Worm (Caenorhabditis elegans): ENCODE data around the gene F46G10.4.
A peak's percentile ranks its signal among the peaks of the same experiment; 100 is the strongest.

The F46G10.4 gene

DNA sequence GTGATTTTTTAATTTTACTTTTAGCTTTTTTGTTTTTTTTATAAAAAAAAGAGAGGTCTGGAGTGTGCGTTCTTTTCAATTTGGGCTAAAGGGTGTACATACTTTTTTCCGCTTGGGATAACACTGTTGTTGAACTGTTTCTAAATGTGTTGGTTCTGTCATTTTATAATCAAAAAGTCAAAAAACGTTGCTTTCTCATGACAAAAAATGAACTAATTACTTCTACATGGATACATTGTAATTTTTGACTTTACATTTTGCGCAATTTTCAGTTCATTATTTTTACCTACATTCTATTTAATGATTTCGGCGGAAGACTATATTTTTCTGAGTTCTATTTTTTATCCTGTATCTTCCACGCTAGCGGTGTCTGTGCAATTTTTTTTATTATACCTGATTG is 42.3 kb upstream of the F46G10.4 start, which contains the start of gene srd-38:
Gene srd-38 (plus strand): TSS at position 301 of the 400 bp plus-strand sequence.
- no peak for TF ChIP-seq nhr-2 (tag; optimal IDR thresholded peaks at IDR 0.05)
- no peak for TF ChIP-seq sem-2 (GFP tag; optimal IDR thresholded peaks at IDR 0.05)
- no peak for TF ChIP-seq hlh-1 (tag; optimal IDR thresholded peaks at IDR 0.05)
- TF ChIP-seq nhr-237 (tag; optimal IDR thresholded peaks at IDR 0.05): no peak
- TF ChIP-seq cnd-1 (tag; optimal IDR thresholded peaks at IDR 0.05): no peak
- TF ChIP-seq snpc-4 (tag; optimal IDR thresholded peaks at IDR 0.05): no peak
- no peak for TF ChIP-seq ham-2 (GFP tag; optimal IDR thresholded peaks at IDR 0.05)

DNA sequence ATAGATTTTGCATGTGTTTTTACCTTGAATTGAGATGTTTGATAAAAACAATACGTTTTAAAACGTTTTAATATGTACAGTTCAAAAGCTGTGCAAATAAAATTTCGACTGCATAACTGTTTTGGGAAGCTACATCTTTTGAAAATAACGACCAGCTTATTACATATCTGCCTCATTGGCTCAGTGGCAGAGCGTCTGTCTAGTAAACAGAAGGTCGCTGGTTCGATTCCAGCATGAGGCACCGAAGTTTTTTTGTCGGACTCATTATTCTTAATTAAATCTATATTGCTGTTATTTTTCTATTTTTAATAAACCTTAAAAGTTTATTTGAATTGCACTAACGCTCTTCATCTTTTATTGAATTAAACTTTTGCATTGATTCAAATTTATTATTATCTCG is 40.8 kb upstream of the F46G10.4 start:
- TF ChIP-seq hlh-1 (tag; optimal IDR thresholded peaks at IDR 0.05): no peak
- TF ChIP-seq pha-4 (tag; optimal IDR thresholded peaks at IDR 0.05): no peak
- TF ChIP-seq flh-1 (GFP tag; optimal IDR thresholded peaks at IDR 0.05): no peak
- TF ChIP-seq ham-2 (GFP tag; optimal IDR thresholded peaks at IDR 0.05): no peak
- TF ChIP-seq nhr-76 (tag; optimal IDR thresholded peaks at IDR 0.05): no peak
- TF ChIP-seq ces-1 (GFP tag; optimal IDR thresholded peaks at IDR 0.05): no peak
- TF ChIP-seq nhr-2 (tag; optimal IDR thresholded peaks at IDR 0.05): no peak
- no peak for TF ChIP-seq cnd-1 (tag; optimal IDR thresholded peaks at IDR 0.05)
- no peak for TF ChIP-seq zip-8 (tag; optimal IDR thresholded peaks at IDR 0.05)
- TF ChIP-seq mab-5 (tag; optimal IDR thresholded peaks at IDR 0.05): no peak
- no peak for TF ChIP-seq bed-3 (GFP tag; optimal IDR thresholded peaks at IDR 0.05)
- no peak for TF ChIP-seq ztf-11 (tag; optimal IDR thresholded peaks at IDR 0.05)
- no peak for TF ChIP-seq unc-39 (tag; optimal IDR thresholded peaks at IDR 0.05)
- no peak for TF ChIP-seq ceh-83 (GFP tag; optimal IDR thresholded peaks at IDR 0.05)

DNA sequence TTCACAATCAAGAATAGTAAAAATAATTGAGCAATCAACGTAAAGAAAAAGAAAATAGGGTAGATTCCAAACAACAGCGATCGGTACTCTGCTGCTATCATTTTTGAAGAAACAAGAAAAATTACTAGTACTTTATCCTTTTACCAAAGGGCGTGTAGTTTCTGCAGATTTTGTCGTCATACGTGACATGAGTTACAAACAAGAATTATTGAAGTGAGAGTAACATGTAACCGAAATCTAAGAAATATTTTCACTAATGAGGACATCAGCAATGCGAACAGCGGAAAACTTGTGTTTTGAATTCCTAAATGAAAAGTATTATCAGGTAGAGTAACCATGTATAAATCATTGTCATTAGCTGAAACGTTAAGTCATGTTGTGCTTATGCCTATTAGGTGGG is 39.2 kb upstream of the F46G10.4 start, which contains the start of gene srd-36:
Gene srd-36 (minus strand): TSS at position 101 of the 400 bp plus-strand sequence.
- TF ChIP-seq elt-3 (tag; optimal IDR thresholded peaks at IDR 0.05) (no peak), unc-39 (tag; optimal IDR thresholded peaks at IDR 0.05) (no peak), mep-1 (tag; optimal IDR thresholded peaks at IDR 0.05) (no peak), mab-5 (tag; optimal IDR thresholded peaks at IDR 0.05) (no peak), unc-62 (GFP tag; optimal IDR thresholded peaks at IDR 0.05) (no peak)

DNA sequence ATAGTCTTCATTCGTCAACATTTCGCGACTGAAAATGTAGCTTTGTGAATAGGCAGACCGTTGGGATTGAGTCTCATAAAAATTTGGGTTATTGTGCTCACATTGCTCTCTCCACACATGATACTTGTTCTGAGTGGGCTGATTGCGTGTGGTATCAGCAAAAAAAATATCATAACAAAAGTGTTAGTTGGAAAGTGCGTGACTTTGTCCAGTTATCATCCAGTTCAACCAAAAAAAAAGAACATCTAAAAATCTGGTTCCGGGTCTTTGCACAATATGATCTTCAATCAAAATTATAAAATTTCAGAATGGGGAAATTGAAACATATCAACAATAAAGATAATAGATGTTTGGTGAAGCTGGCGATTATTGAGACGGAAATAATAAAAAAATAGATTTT is 33.3 kb upstream of the F46G10.4 start, which contains the start of gene srd-39:
Gene srd-39 (minus strand): TSS at position 101 of the 400 bp plus-strand sequence.
- no peak for TF ChIP-seq nhr-2 (tag; optimal IDR thresholded peaks at IDR 0.05)
- no peak for TF ChIP-seq ceh-39 (tag; optimal IDR thresholded peaks at IDR 0.05)
- no peak for TF ChIP-seq hlh-1 (tag; optimal IDR thresholded peaks at IDR 0.05)
- TF ChIP-seq nhr-28 (tag; optimal IDR thresholded peaks at IDR 0.05): no peak
- no peak for TF ChIP-seq bed-3 (GFP tag; optimal IDR thresholded peaks at IDR 0.05)
- no peak for TF ChIP-seq mep-1 (tag; optimal IDR thresholded peaks at IDR 0.05)
- TF ChIP-seq nhr-12 (tag; optimal IDR thresholded peaks at IDR 0.05): no peak
- TF ChIP-seq nhr-237 (tag; optimal IDR thresholded peaks at IDR 0.05): no peak
- TF ChIP-seq lsy-2 (tag; optimal IDR thresholded peaks at IDR 0.05): no peak
- TF ChIP-seq unc-39 (tag; optimal IDR thresholded peaks at IDR 0.05): no peak
- no peak for TF ChIP-seq blmp-1 (tag; optimal IDR thresholded peaks at IDR 0.05)
- TF ChIP-seq ces-1 (GFP tag; optimal IDR thresholded peaks at IDR 0.05): no peak
- no peak for TF ChIP-seq ztf-11 (tag; optimal IDR thresholded peaks at IDR 0.05)
- no peak for TF ChIP-seq mab-5 (tag; optimal IDR thresholded peaks at IDR 0.05)

DNA sequence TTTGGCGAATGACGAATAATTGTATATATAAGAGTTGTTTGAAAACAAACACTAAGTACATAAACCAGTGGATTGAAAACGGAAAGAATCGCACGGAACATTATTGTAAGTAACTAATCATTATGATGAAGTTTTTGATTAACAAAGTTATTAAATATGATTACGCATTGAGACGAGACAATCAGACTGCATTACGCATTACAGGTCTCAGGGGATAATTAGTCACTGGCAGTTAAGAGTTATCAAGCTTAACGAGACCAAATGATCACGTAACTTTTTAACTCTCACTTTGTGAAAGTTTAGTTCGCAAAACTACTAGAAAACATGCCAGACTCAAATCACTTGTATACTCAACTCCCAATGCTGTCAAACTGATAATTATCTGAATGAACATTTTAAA is 30.5 kb upstream of the F46G10.4 start, which contains the start of gene srd-42:
Gene srd-42 (minus strand): TSS at position 101 of the 400 bp plus-strand sequence.
- no peak for TF ChIP-seq mab-5 (tag; optimal IDR thresholded peaks at IDR 0.05)
- TF ChIP-seq sptf-1 (tag; optimal IDR thresholded peaks at IDR 0.05): no peak
- TF ChIP-seq flh-1 (GFP tag; optimal IDR thresholded peaks at IDR 0.05): no peak
- no peak for TF ChIP-seq tbx-8 (GFP tag; optimal IDR thresholded peaks at IDR 0.05)
- no peak for TF ChIP-seq lsy-2 (tag; optimal IDR thresholded peaks at IDR 0.05)
- TF ChIP-seq unc-39 (tag; optimal IDR thresholded peaks at IDR 0.05): no peak
- no peak for TF ChIP-seq mep-1 (tag; optimal IDR thresholded peaks at IDR 0.05)

DNA sequence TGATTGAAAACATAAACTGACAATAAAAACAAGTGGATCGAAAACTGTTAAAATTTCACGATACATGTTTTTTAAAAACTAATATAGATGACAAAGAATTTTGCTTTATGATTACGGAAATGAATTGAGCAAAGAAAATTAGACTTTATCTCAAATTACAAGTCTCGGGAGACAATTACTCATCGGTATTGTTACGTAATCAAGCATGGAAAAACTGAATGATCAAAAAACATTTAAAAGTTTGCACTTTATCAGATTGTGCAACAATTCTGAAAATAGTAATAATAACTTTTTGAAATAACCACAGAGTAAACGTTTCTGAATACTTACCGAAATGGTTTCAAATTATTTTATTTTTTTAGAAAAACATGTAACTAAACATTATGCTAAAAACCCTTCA is 28.1 kb upstream of the F46G10.4 start, which contains the start of gene srd-43:
Gene srd-43 (minus strand): TSS at position 66 of the 400 bp plus-strand sequence.
- peak; percentile 92 for TF ChIP-seq zip-8 (tag; optimal IDR thresholded peaks at IDR 0.05)
- TF ChIP-seq ztf-11 (tag; optimal IDR thresholded peaks at IDR 0.05): no peak

DNA sequence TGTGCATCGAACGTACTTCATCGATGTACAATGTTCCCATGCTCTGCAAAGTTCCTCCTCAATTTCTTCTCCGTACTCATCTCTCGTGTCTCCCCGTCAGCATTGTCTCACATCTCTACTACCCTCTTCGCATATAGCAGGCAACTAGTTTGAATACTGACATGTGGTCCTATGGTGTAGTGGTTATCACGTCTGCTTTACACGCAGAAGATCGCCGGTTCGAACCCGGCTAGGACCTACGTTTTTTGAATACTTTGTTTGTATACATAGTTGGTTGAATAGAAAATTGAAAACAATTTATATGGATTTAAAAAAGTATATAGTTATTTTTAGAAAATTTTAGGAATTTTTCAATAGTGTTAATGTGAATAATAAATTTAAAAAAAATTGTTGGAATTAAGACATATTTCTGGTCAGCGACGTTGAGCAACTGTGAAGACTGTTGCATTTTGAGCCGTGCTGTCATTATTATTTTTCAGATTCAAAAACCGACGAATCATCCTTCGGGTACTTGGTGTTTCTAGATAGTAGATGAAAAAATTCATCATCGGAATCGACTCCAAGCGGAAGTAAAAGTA is 26.9 kb upstream of the F46G10.4 start:
- TF ChIP-seq zip-8 (tag; optimal IDR thresholded peaks at IDR 0.05) (no peak), lsy-2 (tag; optimal IDR thresholded peaks at IDR 0.05) (peak; percentile 47), nhr-2 (tag; optimal IDR thresholded peaks at IDR 0.05) (no peak), ceh-83 (GFP tag; optimal IDR thresholded peaks at IDR 0.05) (peak; percentile 99), nhr-12 (tag; optimal IDR thresholded peaks at IDR 0.05) (no peak), hlh-1 (tag; optimal IDR thresholded peaks at IDR 0.05) (peak; percentile 78), unc-120 (tag; optimal IDR thresholded peaks at IDR 0.05; ENCODE audit: poor library complexity, severe bottlenecking) (peak; percentile 93), M03D4.4 (tag; optimal IDR thresholded peaks at IDR 0.05) (peak; percentile 96), mab-5 (tag; optimal IDR thresholded peaks at IDR 0.05) (peak; percentile 56), ham-2 (GFP tag; optimal IDR thresholded peaks at IDR 0.05) (peak; percentile 94), nhr-237 (tag; optimal IDR thresholded peaks at IDR 0.05) (peak; percentile 79), pha-4 (tag; optimal IDR thresholded peaks at IDR 0.05) (peak; percentile 88), ceh-43 (GFP tag; optimal IDR thresholded peaks at IDR 0.05) (peak; percentile 93), ceh-39 (tag; optimal IDR thresholded peaks at IDR 0.05) (peak; percentile 37), mep-1 (tag; optimal IDR thresholded peaks at IDR 0.05) (peak; percentile 90), sem-2 (GFP tag; optimal IDR thresholded peaks at IDR 0.05) (peak; percentile 91), snpc-4 (tag; optimal IDR thresholded peaks at IDR 0.05) (no peak), mls-2 (tag; optimal IDR thresholded peaks at IDR 0.05) (peak; percentile 96), unc-39 (tag; optimal IDR thresholded peaks at IDR 0.05) (peak; percentile 25), lin-32 (GFP tag; optimal IDR thresholded peaks at IDR 0.05) (peak; percentile 90), nhr-76 (tag; optimal IDR thresholded peaks at IDR 0.05) (no peak), elt-3 (tag; optimal IDR thresholded peaks at IDR 0.05) (peak; percentile 59), nhr-28 (tag; optimal IDR thresholded peaks at IDR 0.05) (peak; percentile 20)
